Fruit fly (Drosophila melanogaster): ENCODE measurements around the gene Mnt.
A peak's percentile ranks its signal among the peaks of the same experiment; 100 is the strongest.

Mnt gene

DNA sequence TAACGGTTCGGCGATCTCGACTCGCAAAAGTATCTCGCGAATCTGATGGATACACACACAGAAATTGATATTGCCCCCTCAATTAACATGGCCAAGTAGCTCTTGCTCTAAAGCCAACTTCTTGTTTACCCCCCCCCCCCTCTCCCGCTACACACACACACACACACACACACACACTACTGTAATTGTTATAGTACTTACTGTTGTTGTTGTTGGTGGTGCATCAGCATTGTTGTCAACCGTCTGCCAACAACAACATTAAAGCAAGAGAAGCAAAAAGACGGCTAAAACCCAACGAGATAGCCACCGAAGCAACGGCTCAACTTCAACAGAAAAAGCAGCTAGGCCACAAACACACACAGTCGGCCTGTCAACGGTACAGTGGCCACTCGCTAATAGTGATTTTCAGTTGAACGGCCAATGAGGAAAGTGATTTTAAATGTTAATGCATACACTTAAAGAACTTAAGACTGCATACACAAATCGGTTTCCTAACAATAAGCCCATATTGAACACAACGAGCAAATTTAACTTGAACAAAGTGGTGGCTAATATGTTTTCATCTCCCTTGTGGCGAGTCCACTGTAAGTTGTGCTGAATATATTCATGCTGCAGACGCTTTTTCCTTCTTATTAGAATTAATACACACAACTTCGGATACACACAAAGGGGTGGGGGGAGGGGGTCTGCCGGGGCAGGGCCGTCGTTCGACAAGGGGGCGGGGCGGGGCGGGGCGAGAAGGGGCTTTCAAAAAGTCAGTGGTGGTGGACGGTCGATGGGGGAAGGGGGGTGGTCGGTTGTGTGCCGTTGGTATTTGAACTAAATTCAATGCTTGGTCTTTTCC, 78.9 kb downstream of the Mnt start:
- TF ChIP-seq CG33213 (GFP tag; optimal IDR thresholded peaks at IDR 0.05), result peak; percentile 41
- TF ChIP-seq Doc3 (GFP tag; IDR thresholded peaks at IDR 0.05; ENCODE audit: partially characterized antibody), result no peak
- TF ChIP-seq CG8388 (GFP tag; optimal IDR thresholded peaks at IDR 0.05), result peak; percentile 81
- TF ChIP-seq CG34224 (GFP tag; IDR thresholded peaks at IDR 0.05; ENCODE audit: partially characterized antibody), result no peak
- TF ChIP-seq ATbp (GFP tag; optimal IDR thresholded peaks at IDR 0.05), result peak; percentile 86
- peak; percentile 68; the same call in 1 of the 3 replicates for TF ChIP-seq otp (GFP tag; IDR thresholded peaks at IDR 0.05)
- peak; percentile 80 to 93 for TF ChIP-seq dpn (GFP tag; optimal IDR thresholded peaks at IDR 0.05)
- no peak for TF ChIP-seq cas (GFP tag; IDR thresholded peaks at IDR 0.05)
- TF ChIP-seq fu2 (GFP tag; optimal IDR thresholded peaks at IDR 0.05), result peak; percentile 69
- TF ChIP-seq Neu2 (GFP tag; optimal IDR thresholded peaks at IDR 0.05; ENCODE audit: borderline replicate concordance), result no peak
- TF ChIP-seq Dref (GFP tag; IDR thresholded peaks at IDR 0.05), result 0 out of 2 replicates have a peak, but pooled peaks have one; percentile 18
- 0 out of 2 replicates have a peak, but pooled peaks have one; percentile 14 for TF ChIP-seq Bgb (GFP tag; IDR thresholded peaks at IDR 0.05; ENCODE audit: partially characterized antibody)
- peak; percentile 76 for TF ChIP-seq Bteb2 (GFP tag; optimal IDR thresholded peaks at IDR 0.05)
- peak; percentile 65 for TF ChIP-seq D19B (GFP tag; optimal IDR thresholded peaks at IDR 0.05)
- peak; percentile 12 for TF ChIP-seq sqz (GFP tag; optimal IDR thresholded peaks at IDR 0.05)
- TF ChIP-seq CG8359 (GFP tag; optimal IDR thresholded peaks at IDR 0.05; ENCODE audit: borderline replicate concordance), result peak; percentile 71
- TF ChIP-seq schlank (tag; optimal IDR thresholded peaks at IDR 0.05), result peak; percentile 75
- TF ChIP-seq CG13296 (GFP tag; optimal IDR thresholded peaks at IDR 0.05), result peak; percentile 83
- peak; percentile 79 for TF ChIP-seq B-H1 (GFP tag; IDR thresholded peaks at IDR 0.05)
- peak; percentile 53 for TF ChIP-seq lbe (GFP tag; optimal IDR thresholded peaks at IDR 0.05)
- TF ChIP-seq CG13775 (GFP tag; optimal IDR thresholded peaks at IDR 0.05), result peak; percentile 83
- TF ChIP-seq scrt (GFP tag; optimal IDR thresholded peaks at IDR 0.05), result peak; percentile 77
- TF ChIP-seq run (tag; optimal IDR thresholded peaks at IDR 0.05), result peak; percentile 86
- peak; percentile 89 for TF ChIP-seq PHDP (tag; optimal IDR thresholded peaks at IDR 0.05)
- no peak for TF ChIP-seq Hr39 (optimal IDR thresholded peaks at IDR 0.05)
- TF ChIP-seq mirr (GFP tag; optimal IDR thresholded peaks at IDR 0.05), result peak; percentile 71
- TF ChIP-seq tio (GFP tag; optimal IDR thresholded peaks at IDR 0.05), result peak; percentile 59
- peak; percentile 71 for TF ChIP-seq CG15514 (GFP tag; optimal IDR thresholded peaks at IDR 0.05)
- peak; percentile 45; the same call in 1 of the 2 replicates for TF ChIP-seq CG11696 (GFP tag; IDR thresholded peaks at IDR 0.05)
- TF ChIP-seq lov (optimal IDR thresholded peaks at IDR 0.05), result no peak
- TF ChIP-seq lov (GFP tag; IDR thresholded peaks at IDR 0.05), result peak; percentile 79; the same call in 2 of the 3 replicates
- TF ChIP-seq CG2129 (GFP tag; IDR thresholded peaks at IDR 0.05; ENCODE audit: partially characterized antibody), result no peak
- TF ChIP-seq CG17361 (GFP tag; IDR thresholded peaks at IDR 0.05), result peak; percentile 88
- peak; percentile 56 for TF ChIP-seq CG17612 (GFP tag; IDR thresholded peaks at IDR 0.05)
- TF ChIP-seq CG11504 (tag; optimal IDR thresholded peaks at IDR 0.05), result peak; percentile 90
- TF ChIP-seq twi (tag; optimal IDR thresholded peaks at IDR 0.05), result peak; percentile 67
- TF ChIP-seq klu (GFP tag; IDR thresholded peaks at IDR 0.05), result peak; percentile 80
- TF ChIP-seq CG43689 (GFP tag; IDR thresholded peaks at IDR 0.05), result peak; percentile 69; the same call in 1 of the 2 replicates
- peak; percentile 87 for TF ChIP-seq CG12071 (GFP tag; optimal IDR thresholded peaks at IDR 0.05)
- peak; percentile 70 for TF ChIP-seq zen (tag; optimal IDR thresholded peaks at IDR 0.05)
- TF ChIP-seq Aef1 (GFP tag; IDR thresholded peaks at IDR 0.05), result peak; percentile 85
- TF ChIP-seq CG32532 (GFP tag; IDR thresholded peaks at IDR 0.05), result peak; percentile 86
- peak; percentile 90 for TF ChIP-seq sob (GFP tag; IDR thresholded peaks at IDR 0.05)
- peak; percentile 19 for TF ChIP-seq p53 (GFP tag; optimal IDR thresholded peaks at IDR 0.05)
- peak; percentile 81 for TF ChIP-seq CG4424 (GFP tag; optimal IDR thresholded peaks at IDR 0.05)
- peak; percentile 61 for TF ChIP-seq CG10462 (GFP tag; optimal IDR thresholded peaks at IDR 0.05)
- no peak for TF ChIP-seq Opbp (GFP tag; IDR thresholded peaks at IDR 0.05; ENCODE audit: partially characterized antibody)
- peak; percentile 77 for TF ChIP-seq CG16815 (GFP tag; optimal IDR thresholded peaks at IDR 0.05)
